Worm (Caenorhabditis elegans): Measurements from ENCODE around the gene lin-2.

The lin-2 gene

DNA sequence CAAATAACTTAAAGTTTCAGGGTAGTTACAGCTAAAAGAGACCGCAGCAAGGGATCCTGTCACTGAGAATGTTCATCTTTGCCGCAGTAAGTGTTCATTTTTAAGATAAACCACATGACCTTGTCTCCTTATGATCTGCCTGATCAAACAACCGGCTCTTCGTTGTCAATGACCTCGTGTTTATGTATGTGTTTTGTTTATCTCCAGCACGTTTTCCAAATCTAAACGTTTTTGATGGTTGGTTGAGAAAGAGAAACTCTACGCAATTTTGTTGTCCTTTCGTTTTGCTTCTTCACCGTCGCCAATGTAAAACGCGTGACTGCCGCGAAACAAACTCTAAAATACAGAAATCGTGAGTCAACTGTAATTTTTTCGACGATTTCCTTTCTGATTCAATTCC, 20.2 kb upstream of the lin-2 start, which contains the start of gene tsct-1:
Gene tsct-1, plus strand, starts transcription at position 12 of the 400 bp plus-strand sequence.
- TF ChIP-seq blmp-1 (tag; optimal IDR thresholded peaks at IDR 0.05) (no peak), tbx-8 (GFP tag; optimal IDR thresholded peaks at IDR 0.05) (no peak), unc-62 (GFP tag; optimal IDR thresholded peaks at IDR 0.05) (no peak), nhr-12 (tag; optimal IDR thresholded peaks at IDR 0.05) (no peak), nhr-28 (tag; optimal IDR thresholded peaks at IDR 0.05) (no peak), ceh-83 (GFP tag; optimal IDR thresholded peaks at IDR 0.05) (no peak), lin-32 (GFP tag; optimal IDR thresholded peaks at IDR 0.05) (no peak), M03D4.4 (tag; optimal IDR thresholded peaks at IDR 0.05) (no peak), mab-5 (tag; optimal IDR thresholded peaks at IDR 0.05) (no peak), ces-1 (GFP tag; optimal IDR thresholded peaks at IDR 0.05) (no peak), nhr-2 (tag; optimal IDR thresholded peaks at IDR 0.05) (no peak), unc-120 (tag; optimal IDR thresholded peaks at IDR 0.05; ENCODE audit: poor library complexity, severe bottlenecking) (no peak), lin-13 (tag; optimal IDR thresholded peaks at IDR 0.05) (no peak)

DNA sequence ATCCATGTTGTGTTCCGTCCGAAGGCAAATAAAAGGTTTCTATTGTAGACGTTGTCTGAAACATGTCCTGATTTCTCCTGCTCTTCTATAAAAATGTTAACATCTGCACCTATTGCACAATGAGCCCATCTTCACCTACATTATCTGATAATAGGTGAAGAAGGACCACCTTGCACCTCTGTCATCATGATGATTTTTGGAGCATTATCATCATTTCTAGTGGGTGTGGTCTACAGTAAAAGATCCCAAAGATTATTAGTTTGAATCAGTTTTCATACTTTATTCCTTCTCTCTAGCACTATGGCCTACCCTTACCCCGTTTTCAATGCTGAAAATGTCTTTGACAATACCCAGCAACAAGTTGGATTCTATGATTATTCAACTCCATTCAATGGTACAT, 16.5 kb upstream of the lin-2 start, which contains the start of gene med-1:
Gene med-1, plus strand, starts transcription at position 301 of the 400 bp plus-strand sequence.
- TF ChIP-seq lsy-2 (tag; optimal IDR thresholded peaks at IDR 0.05) (no peak), ham-2 (GFP tag; optimal IDR thresholded peaks at IDR 0.05) (no peak), sptf-1 (tag; optimal IDR thresholded peaks at IDR 0.05) (no peak), pha-4 (tag; optimal IDR thresholded peaks at IDR 0.05) (no peak), nhr-12 (tag; optimal IDR thresholded peaks at IDR 0.05) (no peak), ceh-43 (GFP tag; optimal IDR thresholded peaks at IDR 0.05) (no peak), nhr-2 (tag; optimal IDR thresholded peaks at IDR 0.05) (no peak), lin-32 (GFP tag; optimal IDR thresholded peaks at IDR 0.05) (no peak), ceh-39 (tag; optimal IDR thresholded peaks at IDR 0.05) (no peak)

DNA sequence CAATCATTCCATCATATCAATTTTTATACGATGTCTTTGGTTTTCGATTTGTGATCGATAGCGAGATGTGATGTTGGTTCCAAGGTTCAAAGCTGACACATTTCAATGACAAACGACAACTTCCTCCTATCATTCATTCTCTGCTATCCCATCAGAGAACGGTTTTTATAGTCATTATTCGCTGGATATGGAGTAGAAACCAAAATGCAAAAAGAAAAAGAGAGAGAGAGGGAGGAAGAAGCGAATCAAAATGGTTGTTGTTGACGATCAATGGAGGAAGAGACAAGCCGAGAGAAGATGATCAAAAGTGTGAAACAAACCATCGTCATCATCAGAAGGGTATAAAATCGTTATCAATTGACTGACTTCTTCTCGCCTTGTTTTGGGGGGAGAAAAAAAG, 11.6 kb upstream of the lin-2 start, which contains the start of gene T24D3.2:
Gene T24D3.2, plus strand, starts transcription at position 304 of the 400 bp plus-strand sequence.
- TF ChIP-seq unc-62 (GFP tag; optimal IDR thresholded peaks at IDR 0.05), result peak; percentile 1
- TF ChIP-seq drap-1 (GFP tag; optimal IDR thresholded peaks at IDR 0.05), result no peak

DNA sequence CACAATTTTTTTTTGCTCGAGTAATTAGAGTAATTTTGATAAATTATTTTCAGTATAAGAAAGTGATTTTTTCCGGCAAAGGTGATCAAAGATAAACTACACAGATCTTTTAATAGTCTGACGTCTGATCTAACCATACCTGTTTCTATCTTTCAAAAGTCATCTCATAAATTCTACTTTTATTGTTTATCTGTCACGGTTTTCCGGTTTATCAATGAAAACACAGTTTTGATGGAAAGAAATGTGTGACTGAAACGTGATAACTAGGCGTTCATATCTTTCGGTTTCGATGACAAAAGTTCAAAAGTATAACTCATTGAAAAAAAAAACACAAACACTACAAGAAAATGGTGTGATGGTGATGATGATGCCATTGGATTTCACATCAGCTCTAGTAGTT, 8.7 kb upstream of the lin-2 start:
- TF ChIP-seq unc-62 (GFP tag; optimal IDR thresholded peaks at IDR 0.05) (no peak), tbx-8 (GFP tag; optimal IDR thresholded peaks at IDR 0.05) (no peak), elt-3 (tag; optimal IDR thresholded peaks at IDR 0.05) (no peak), blmp-1 (tag; optimal IDR thresholded peaks at IDR 0.05) (no peak), nhr-237 (tag; optimal IDR thresholded peaks at IDR 0.05) (no peak), M03D4.4 (tag; optimal IDR thresholded peaks at IDR 0.05) (no peak), unc-39 (tag; optimal IDR thresholded peaks at IDR 0.05) (no peak), lin-13 (tag; optimal IDR thresholded peaks at IDR 0.05) (no peak), unc-120 (tag; optimal IDR thresholded peaks at IDR 0.05; ENCODE audit: poor library complexity, severe bottlenecking) (no peak), mls-2 (tag; optimal IDR thresholded peaks at IDR 0.05) (no peak), nhr-2 (tag; optimal IDR thresholded peaks at IDR 0.05) (no peak), elt-1 (tag; optimal IDR thresholded peaks at IDR 0.05; ENCODE audit: borderline replicate concordance, insufficient read depth) (no peak), nhr-28 (tag; optimal IDR thresholded peaks at IDR 0.05) (no peak), zip-8 (tag; optimal IDR thresholded peaks at IDR 0.05) (no peak), bed-3 (GFP tag; optimal IDR thresholded peaks at IDR 0.05) (no peak), mep-1 (tag; optimal IDR thresholded peaks at IDR 0.05) (no peak), lsy-2 (tag; optimal IDR thresholded peaks at IDR 0.05) (no peak), ceh-43 (GFP tag; optimal IDR thresholded peaks at IDR 0.05) (no peak)

DNA sequence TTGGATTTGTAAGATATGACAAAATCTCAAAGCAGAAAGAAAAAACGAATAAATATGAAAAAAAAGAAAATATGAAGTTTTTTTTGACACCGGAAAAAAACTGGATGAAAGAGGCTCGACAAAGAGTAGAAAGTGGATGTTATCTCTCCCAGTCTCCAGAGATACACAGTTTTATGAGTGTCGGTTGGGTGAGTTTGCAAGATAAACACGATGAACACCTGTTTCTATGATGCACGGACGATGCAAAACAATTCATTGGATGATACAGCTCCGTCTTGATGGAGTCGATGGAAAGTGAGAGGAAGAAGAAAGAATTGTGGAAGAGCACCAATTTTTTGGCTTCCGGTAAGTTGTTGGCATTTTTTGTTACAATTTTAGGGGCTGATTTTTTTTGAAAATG, 2.0 kb upstream of the lin-2 start:
- no peak for TF ChIP-seq mls-2 (tag; optimal IDR thresholded peaks at IDR 0.05)
- TF ChIP-seq hlh-1 (tag; optimal IDR thresholded peaks at IDR 0.05), result peak; percentile 94

DNA sequence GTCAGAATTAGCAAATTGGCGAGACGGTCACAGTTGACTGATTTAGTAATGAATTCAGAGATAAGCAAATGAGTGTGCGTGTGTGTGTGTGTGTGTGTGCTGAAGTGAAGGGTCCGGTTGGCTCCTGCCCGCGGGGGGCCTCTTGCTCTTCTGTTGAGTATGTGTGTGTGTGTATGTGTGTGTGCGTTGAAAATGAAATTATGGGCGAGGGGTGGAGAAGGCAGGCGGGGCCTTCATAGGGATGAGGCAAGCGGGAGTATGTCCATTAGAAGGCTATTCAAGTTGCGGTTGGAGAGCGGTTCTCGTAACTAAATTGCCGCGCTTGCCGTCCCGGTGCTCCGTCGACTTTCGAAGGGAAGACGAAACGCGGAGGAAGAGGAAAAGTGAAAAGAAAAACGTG, 6.5 kb downstream of the lin-2 start:
- TF ChIP-seq mab-5 (tag; optimal IDR thresholded peaks at IDR 0.05) (no peak), nhr-12 (tag; optimal IDR thresholded peaks at IDR 0.05) (no peak), nhr-28 (tag; optimal IDR thresholded peaks at IDR 0.05) (no peak), hlh-1 (tag; optimal IDR thresholded peaks at IDR 0.05) (no peak), cnd-1 (tag; optimal IDR thresholded peaks at IDR 0.05) (no peak), unc-62 (GFP tag; optimal IDR thresholded peaks at IDR 0.05) (no peak), flh-1 (GFP tag; optimal IDR thresholded peaks at IDR 0.05) (no peak), unc-120 (tag; optimal IDR thresholded peaks at IDR 0.05; ENCODE audit: poor library complexity, severe bottlenecking) (peak; percentile 32), zip-8 (tag; optimal IDR thresholded peaks at IDR 0.05) (no peak), blmp-1 (tag; optimal IDR thresholded peaks at IDR 0.05) (no peak), ham-2 (GFP tag; optimal IDR thresholded peaks at IDR 0.05) (no peak), sem-2 (GFP tag; optimal IDR thresholded peaks at IDR 0.05) (no peak), nhr-2 (tag; optimal IDR thresholded peaks at IDR 0.05) (no peak), snpc-4 (tag; optimal IDR thresholded peaks at IDR 0.05) (no peak), sptf-1 (tag; optimal IDR thresholded peaks at IDR 0.05) (peak; percentile 71), ceh-43 (GFP tag; optimal IDR thresholded peaks at IDR 0.05) (no peak), elt-1 (tag; optimal IDR thresholded peaks at IDR 0.05; ENCODE audit: borderline replicate concordance, insufficient read depth) (no peak), drap-1 (GFP tag; optimal IDR thresholded peaks at IDR 0.05) (peak; percentile 62), nhr-76 (tag; optimal IDR thresholded peaks at IDR 0.05) (no peak), tbx-8 (GFP tag; optimal IDR thresholded peaks at IDR 0.05) (no peak), ceh-39 (tag; optimal IDR thresholded peaks at IDR 0.05) (no peak), mep-1 (tag; optimal IDR thresholded peaks at IDR 0.05) (no peak), M03D4.4 (tag; optimal IDR thresholded peaks at IDR 0.05) (no peak), ces-1 (GFP tag; optimal IDR thresholded peaks at IDR 0.05) (peak; percentile 98), elt-3 (tag; optimal IDR thresholded peaks at IDR 0.05) (no peak), mls-2 (tag; optimal IDR thresholded peaks at IDR 0.05) (peak; percentile 33), ztf-11 (tag; optimal IDR thresholded peaks at IDR 0.05) (no peak), pha-4 (tag; optimal IDR thresholded peaks at IDR 0.05) (no peak), nhr-237 (tag; optimal IDR thresholded peaks at IDR 0.05) (no peak), unc-39 (tag; optimal IDR thresholded peaks at IDR 0.05) (no peak), lin-13 (tag; optimal IDR thresholded peaks at IDR 0.05) (no peak), bed-3 (GFP tag; optimal IDR thresholded peaks at IDR 0.05) (no peak)

Measured in whole organism, mixed stage, embryonic.